Worm (Caenorhabditis elegans): Measurements from ENCODE around the gene srw-134.
A peak's percentile ranks its signal among the peaks of the same experiment; 100 is the strongest.

srw-134 gene

ce11 chrV:4144205-4144604 is 31.8 kb upstream of the srw-134 start, which contains the start of gene Y45G5AL.1:
Y45G5AL.1 (plus strand) TSS chrV:4144505.
- TF ChIP-seq aly-2 (tag; optimal IDR thresholded peaks at IDR 0.05) (no peak), cey-2 (tag; optimal IDR thresholded peaks at IDR 0.05; ENCODE audit: borderline replicate concordance, insufficient read depth) (no peak), jun-1 (tag; optimal IDR thresholded peaks at IDR 0.05) (no peak), arid-1 (GFP tag; conservative IDR thresholded peaks at IDR 0.05) (no peak), Y105C5A.15 (GFP tag; IDR thresholded peaks at IDR 0.05) (no peak), fkh-10 (GFP tag; optimal IDR thresholded peaks at IDR 0.05) (no peak), F44E2.7 (GFP tag; IDR thresholded peaks at IDR 0.05) (no peak), T20F7.1 (GFP tag; optimal IDR thresholded peaks at IDR 0.05) (no peak), zip-2 (tag; optimal IDR thresholded peaks at IDR 0.05) (no peak), ceh-20 (GFP tag; IDR thresholded peaks at IDR 0.05) (no peak), nhr-42 (GFP tag; IDR thresholded peaks at IDR 0.05) (no peak), spr-1 (tag; optimal IDR thresholded peaks at IDR 0.05) (no peak), Y5F2A.4 (GFP tag; optimal IDR thresholded peaks at IDR 0.05) (no peak), mxl-2 (GFP tag; conservative IDR thresholded peaks at IDR 0.05) (no peak), R02D3.7 (tag; optimal IDR thresholded peaks at IDR 0.05) (no peak), set-16 (GFP tag; IDR thresholded peaks at IDR 0.05) (no peak), nhr-237 (tag; optimal IDR thresholded peaks at IDR 0.05) (no peak), sdz-12 (GFP tag; optimal IDR thresholded peaks at IDR 0.05) (no peak), daf-19 (GFP tag; conservative IDR thresholded peaks at IDR 0.05) (no peak), fos-1 (tag; optimal IDR thresholded peaks at IDR 0.05) (no peak)

- TF ChIP-seq dve-1 (tag; optimal IDR thresholded peaks at IDR 0.05; ENCODE audit: insufficient read depth) (peak; percentile 90), nhr-28 (tag; optimal IDR thresholded peaks at IDR 0.05) (peak; percentile 46), nhr-102 (tag; optimal IDR thresholded peaks at IDR 0.05) (peak; percentile 23), ZK546.5 (tag; optimal IDR thresholded peaks at IDR 0.05) (no peak), dmd-6 (GFP tag; IDR thresholded peaks at IDR 0.05) (peak; percentile 58), lir-3 (tag; optimal IDR thresholded peaks at IDR 0.05) (no peak), zip-2 (tag; optimal IDR thresholded peaks at IDR 0.05) (peak; percentile 21), cey-2 (tag; optimal IDR thresholded peaks at IDR 0.05; ENCODE audit: borderline replicate concordance, insufficient read depth) (no peak), ceh-82 (tag; optimal IDR thresholded peaks at IDR 0.05) (no peak), nhr-42 (GFP tag; IDR thresholded peaks at IDR 0.05) (peak; percentile 57; the same call in 1 of the 2 replicates), mxl-3 (GFP tag; optimal IDR thresholded peaks at IDR 0.05) (peak; percentile 44), dmd-8 (GFP tag; IDR thresholded peaks at IDR 0.05) (no peak), duxl-1 (tag; optimal IDR thresholded peaks at IDR 0.05; ENCODE audit: poor library complexity) (peak; percentile 65), pqm-1 (tag; optimal IDR thresholded peaks at IDR 0.05) (peak; percentile 81), lsy-2 (tag; optimal IDR thresholded peaks at IDR 0.05) (peak in 1 of 2 experiments; percentile 87), hif-1 (tag; optimal IDR thresholded peaks at IDR 0.05) (peak in 1 of 2 experiments; percentile 83), nhr-237 (tag; optimal IDR thresholded peaks at IDR 0.05) (no peak), lin-13 (GFP tag; optimal IDR thresholded peaks at IDR 0.05) (peak; percentile 65), egl-27 (tag; optimal IDR thresholded peaks at IDR 0.05) (no peak), F37D6.2 (tag; optimal IDR thresholded peaks at IDR 0.05) (peak; percentile 17), tra-1 (GFP tag; IDR thresholded peaks at IDR 0.05) (0 out of 2 replicates have a peak, but pooled peaks have one; percentile 44), F26F4.8 (GFP tag; conservative IDR thresholded peaks at IDR 0.05) (no peak), skn-1 (tag; optimal IDR thresholded peaks at IDR 0.05) (no peak), nhr-77 (tag; optimal IDR thresholded peaks at IDR 0.05) (peak; percentile 59), daf-12 (tag; optimal IDR thresholded peaks at IDR 0.05) (no peak), ceh-62 (tag; optimal IDR thresholded peaks at IDR 0.05) (no peak), lin-1 (GFP tag; IDR thresholded peaks at IDR 0.05) (no peak), ama-1 (optimal IDR thresholded peaks at IDR 0.05) (no peak), spr-3 (GFP tag; optimal IDR thresholded peaks at IDR 0.05) (no peak), nhr-48 (tag; optimal IDR thresholded peaks at IDR 0.05) (peak; percentile 36), hlh-11 (tag; optimal IDR thresholded peaks at IDR 0.05) (peak; percentile 90), rbr-2 (tag; optimal IDR thresholded peaks at IDR 0.05) (peak; percentile 75), dpl-1 (GFP tag; optimal IDR thresholded peaks at IDR 0.05) (peak; percentile 68), mes-2 (tag; optimal IDR thresholded peaks at IDR 0.05; ENCODE audit: poor library complexity, severe bottlenecking) (peak; percentile 52)
Observed at ce11 chrV:4143034-4143433, 30.6 kb upstream of the srw-134 start.
